Worm (Caenorhabditis elegans) whole organism, L4/young adult: Measurements from ENCODE around the gene clec-84.
"Not testable (repeated sequence)": the region's sequence is repeated elsewhere in the genome, so short reads cannot be mapped to it uniquely, and the experiment has no call there.

Experiments
- W03F9.2 ChIP-seq: fragments of 150-350 bp; optimal IDR thresholded peaks from 2 replicates; lab custom pipeline; 2014; ENCODE audit warnings: missing biosample characterization, missing genetic modification characterization
- dao-5 ChIP-seq: sonication (generic microtip); optimal IDR thresholded peaks from 2 replicates; lab custom pipeline; 2016; ENCODE audit warnings: missing genotype, missing genetic modification characterization, moderate library complexity, missing compliant biosample characterization
- him-1 ChIP-seq: sonication (generic microtip); optimal IDR thresholded peaks from 2 replicates; lab custom pipeline; 2016; ENCODE audit warnings: missing genotype, missing genetic modification reagents, missing genetic modification characterization, missing compliant biosample characterization

clec-84 gene

ce11 chrIV:2893486-2893842 lies 51.2 kb downstream of the clec-84 start:
- TF ChIP-seq dao-5 (tag; lab: Kevin White, UChicago): no peak
- no peak for TF ChIP-seq W03F9.2 (tag; lab: Kevin White, UChicago)

DNA sequence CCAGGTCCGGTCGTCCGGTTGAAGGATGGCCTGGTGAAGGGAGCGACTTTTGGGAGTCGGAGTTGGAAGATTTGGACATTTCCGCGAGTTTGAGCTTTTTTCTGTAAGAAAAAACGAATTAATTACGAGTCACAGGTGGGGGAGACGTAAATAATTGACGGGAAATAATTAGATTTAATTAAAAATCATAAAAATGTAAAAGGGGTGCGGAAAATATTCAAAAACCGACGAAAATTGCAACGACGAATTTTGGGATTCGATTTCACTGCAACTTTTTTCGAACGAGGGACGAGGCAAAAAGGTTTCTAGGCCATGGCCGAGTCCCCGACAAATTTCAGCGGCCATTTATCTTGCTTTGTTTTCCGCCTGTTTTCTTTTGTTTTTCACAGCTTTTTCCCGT lies 52.4 kb downstream of the clec-84 start, which contains the start of gene Y54G2A.19:
Gene Y54G2A.19, minus strand, starts transcription at position 101 of the 400 bp plus-strand sequence.
- TF ChIP-seq dao-5, him-1, W03F9.2 (tag; lab: Kevin White, UChicago): not testable (repeated sequence)
